In the genomic region with DNA sequence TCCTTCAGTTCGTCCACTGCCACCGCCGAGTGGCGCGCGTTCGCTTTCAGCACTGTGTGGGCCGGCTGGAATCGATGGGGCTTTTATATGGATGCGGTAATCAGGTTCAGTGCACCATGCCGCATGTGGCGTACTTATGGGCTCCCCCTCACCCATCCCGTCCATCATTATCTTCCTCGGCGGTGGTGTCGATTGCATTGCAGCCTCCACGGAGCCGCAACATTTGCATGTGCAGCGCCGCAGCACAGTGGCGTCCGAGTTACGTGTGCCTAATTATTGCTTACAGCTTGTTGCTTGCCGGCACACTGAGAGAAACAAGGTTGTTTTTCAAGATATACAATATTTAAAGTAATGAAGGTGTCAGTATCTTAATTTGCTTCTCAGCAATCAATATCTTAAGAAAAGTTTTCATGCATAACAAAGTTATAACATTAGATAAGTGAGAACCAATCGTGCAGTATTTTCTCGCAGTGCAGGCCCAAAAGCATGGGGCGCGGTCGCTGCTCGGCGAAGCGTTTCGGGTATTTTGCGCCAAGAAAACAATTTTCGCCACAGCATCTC, we compare ENCODE assay signal across 1 fruit fly cellular context.
TF ChIP-seq lines count a peak whose summit lies in the region.

A gene (minus strand): TSS at position 41 of the 561 bp plus-strand sequence.

TF ChIP-seq in whole organism, embryonic, 481 proteins besides CTCF, POLR2A, EP300 and RAD21 (continued from another document):
- no peak for TF ChIP-seq eve (GFP tag; optimal IDR thresholded peaks at IDR 0.05; lab: Kevin White, UChicago)
- TF ChIP-seq ato (GFP tag; IDR thresholded peaks at IDR 0.05; lab: Robert Waterston, UW; ENCODE audit: partially characterized antibody): no peak
- TF ChIP-seq CG9215 (GFP tag; IDR thresholded peaks at IDR 0.05; lab: Robert Waterston, UW): no peak
- no peak for TF ChIP-seq CG3995 (GFP tag; optimal IDR thresholded peaks at IDR 0.05; lab: Kevin White, UChicago)
- TF ChIP-seq CG8388 (GFP tag; optimal IDR thresholded peaks at IDR 0.05; lab: Kevin White, UChicago): peak; percentile 29
- no peak for TF ChIP-seq CG12155 (GFP tag; optimal IDR thresholded peaks at IDR 0.05; lab: Kevin White, UChicago)
- no peak for TF ChIP-seq CG13123 (GFP tag; optimal IDR thresholded peaks at IDR 0.05; lab: Kevin White, UChicago)
- peak; percentile 48 for TF ChIP-seq CG11504 (tag; optimal IDR thresholded peaks at IDR 0.05; lab: Kevin White, UChicago)
- TF ChIP-seq Chrac-16 (GFP tag; optimal IDR thresholded peaks at IDR 0.05; lab: Kevin White, UChicago): peak; percentile 23
- 0 out of 2 replicates have a peak, but pooled peaks have one; percentile 31 for TF ChIP-seq CG14441 (GFP tag; IDR thresholded peaks at IDR 0.05; lab: Robert Waterston, UW)
- TF ChIP-seq Trl (optimal IDR thresholded peaks at IDR 0.05; lab: Kevin White, UChicago): no peak
- peak; percentile 6 for TF ChIP-seq Trl (GFP tag; optimal IDR thresholded peaks at IDR 0.05; lab: Kevin White, UChicago)
- TF ChIP-seq Ssrp (tag; optimal IDR thresholded peaks at IDR 0.05; lab: Kevin White, UChicago): peak; percentile 23
- TF ChIP-seq CG10366 (GFP tag; IDR thresholded peaks at IDR 0.05; lab: Robert Waterston, UW): no peak
- no peak for TF ChIP-seq nom (GFP tag; optimal IDR thresholded peaks at IDR 0.05; lab: Kevin White, UChicago)
- TF ChIP-seq CG9727 (GFP tag; optimal IDR thresholded peaks at IDR 0.05; lab: Kevin White, UChicago): peak; percentile 23
- TF ChIP-seq CG8924 (tag; optimal IDR thresholded peaks at IDR 0.05; lab: Kevin White, UChicago): peak; percentile 3
- TF ChIP-seq Lpt (GFP tag; optimal IDR thresholded peaks at IDR 0.05; lab: Kevin White, UChicago): no peak
- peak; percentile 0 for TF ChIP-seq CG4820 (GFP tag; optimal IDR thresholded peaks at IDR 0.05; lab: Kevin White, UChicago)
- 0 out of 3 replicates have a peak, but pooled peaks have one; percentile 22 for TF ChIP-seq ase (GFP tag; IDR thresholded peaks at IDR 0.05; lab: Robert Waterston, UW)
- TF ChIP-seq CG7839 (tag; optimal IDR thresholded peaks at IDR 0.05; lab: Kevin White, UChicago): peak; percentile 46
- peak in 1 of 2 experiments; percentile 17 for TF ChIP-seq Hr51 (GFP tag; optimal IDR thresholded peaks at IDR 0.05; lab: Kevin White, UChicago)
- peak; percentile 25; the same call in 1 of the 2 replicates for TF ChIP-seq sens-2 (GFP tag; IDR thresholded peaks at IDR 0.05; lab: Robert Waterston, UW)
- TF ChIP-seq CrebB (tag; optimal IDR thresholded peaks at IDR 0.05; lab: Kevin White, UChicago): no peak
- TF ChIP-seq gsb (GFP tag; IDR thresholded peaks at IDR 0.05; lab: Robert Waterston, UW): no peak
- no peak for TF ChIP-seq YL-1 (GFP tag; optimal IDR thresholded peaks at IDR 0.05; lab: Kevin White, UChicago)
- TF ChIP-seq CG2116 (GFP tag; optimal IDR thresholded peaks at IDR 0.05; lab: Kevin White, UChicago): no peak
- no peak for TF ChIP-seq CG34224 (GFP tag; IDR thresholded peaks at IDR 0.05; lab: Robert Waterston, UW; ENCODE audit: partially characterized antibody)
- TF ChIP-seq pum (GFP tag; optimal IDR thresholded peaks at IDR 0.05; lab: Kevin White, UChicago): peak; percentile 35
- TF ChIP-seq CG1647 (GFP tag; optimal IDR thresholded peaks at IDR 0.05; lab: Kevin White, UChicago): peak; percentile 20
- TF ChIP-seq zen (tag; optimal IDR thresholded peaks at IDR 0.05; lab: Kevin White, UChicago): peak; percentile 48
- peak; percentile 20; the same call in 1 of the 4 replicates for TF ChIP-seq Gug (GFP tag; IDR thresholded peaks at IDR 0.05; lab: Robert Waterston, UW)
- TF ChIP-seq CG30431 (GFP tag; optimal IDR thresholded peaks at IDR 0.05; lab: Kevin White, UChicago): no peak
- no peak for TF ChIP-seq br (optimal IDR thresholded peaks at IDR 0.05; lab: Kevin White, UChicago)
- TF ChIP-seq CG10543 (GFP tag; optimal IDR thresholded peaks at IDR 0.05; lab: Kevin White, UChicago): no peak
- no peak for TF ChIP-seq Myb (GFP tag; optimal IDR thresholded peaks at IDR 0.05; lab: Kevin White, UChicago)
- TF ChIP-seq HLH3B (GFP tag; IDR thresholded peaks at IDR 0.05; lab: Robert Waterston, UW): peak; percentile 23; the same call in 1 of the 2 replicates
- peak; percentile 3 for TF ChIP-seq CG18764 (GFP tag; optimal IDR thresholded peaks at IDR 0.05; lab: Kevin White, UChicago)
- no peak for TF ChIP-seq GATAe (GFP tag; conservative IDR thresholded peaks at IDR 0.05; lab: Robert Waterston, UW)
- 0 out of 2 replicates have a peak, but pooled peaks have one; percentile 53 for TF ChIP-seq vvl (GFP tag; IDR thresholded peaks at IDR 0.05; lab: Robert Waterston, UW)
- TF ChIP-seq CG4404 (GFP tag; IDR thresholded peaks at IDR 0.05; lab: Robert Waterston, UW): peak; percentile 20; the same call in 1 of the 2 replicates
- no peak for TF ChIP-seq CG7556 (GFP tag; optimal IDR thresholded peaks at IDR 0.05; lab: Kevin White, UChicago)
- TF ChIP-seq CG3407 (GFP tag; optimal IDR thresholded peaks at IDR 0.05; lab: Kevin White, UChicago): no peak
- peak; percentile 30 for TF ChIP-seq CG12391 (tag; optimal IDR thresholded peaks at IDR 0.05; lab: Kevin White, UChicago)
- TF ChIP-seq Sox100B (GFP tag; optimal IDR thresholded peaks at IDR 0.05; lab: Kevin White, UChicago): no peak
- TF ChIP-seq chm (GFP tag; IDR thresholded peaks at IDR 0.05; lab: Robert Waterston, UW): no peak
- no peak for TF ChIP-seq CG11398 (GFP tag; optimal IDR thresholded peaks at IDR 0.05; lab: Kevin White, UChicago)
- peak; percentile 40 to 41 for TF ChIP-seq chif (GFP tag; optimal IDR thresholded peaks at IDR 0.05; lab: Kevin White, UChicago)
- peak; percentile 41; the same call in 1 of the 2 replicates for TF ChIP-seq Ptx1 (GFP tag; IDR thresholded peaks at IDR 0.05; lab: Robert Waterston, UW)
- TF ChIP-seq Sox102F (GFP tag; optimal IDR thresholded peaks at IDR 0.05; lab: Kevin White, UChicago): peak; percentile 61
- TF ChIP-seq CG31224 (GFP tag; IDR thresholded peaks at IDR 0.05; lab: Robert Waterston, UW): no peak
- TF ChIP-seq dpn (GFP tag; optimal IDR thresholded peaks at IDR 0.05; lab: Kevin White, UChicago): peak in 1 of 2 experiments; percentile 4
- no peak for TF ChIP-seq sim (GFP tag; IDR thresholded peaks at IDR 0.05; lab: Robert Waterston, UW)
- TF ChIP-seq CG30403 (GFP tag; optimal IDR thresholded peaks at IDR 0.05; lab: Kevin White, UChicago): peak; percentile 38
- 0 out of 3 replicates have a peak, but pooled peaks have one; percentile 19 for TF ChIP-seq croc (GFP tag; conservative IDR thresholded peaks at IDR 0.05; lab: Robert Waterston, UW)
- 0 out of 3 replicates have a peak, but pooled peaks have one; percentile 16 for TF ChIP-seq CG7357 (GFP tag; IDR thresholded peaks at IDR 0.05; lab: Robert Waterston, UW)
- TF ChIP-seq CG1603 (tag; optimal IDR thresholded peaks at IDR 0.05; lab: Kevin White, UChicago): peak; percentile 73
- TF ChIP-seq CG17802 (tag; optimal IDR thresholded peaks at IDR 0.05; lab: Kevin White, UChicago): no peak
- TF ChIP-seq Atf-2 (GFP tag; optimal IDR thresholded peaks at IDR 0.05; lab: Kevin White, UChicago): peak; percentile 2
- TF ChIP-seq Oaz (GFP tag; IDR thresholded peaks at IDR 0.05; lab: Robert Waterston, UW): no peak
- no peak for TF ChIP-seq CG11247 (GFP tag; IDR thresholded peaks at IDR 0.05; lab: Robert Waterston, UW)
- no peak for TF ChIP-seq CG10321 (GFP tag; IDR thresholded peaks at IDR 0.05; lab: Robert Waterston, UW)
- TF ChIP-seq CG32532 (GFP tag; IDR thresholded peaks at IDR 0.05; lab: Robert Waterston, UW): 0 out of 2 replicates have a peak, but pooled peaks have one; percentile 18
- no peak for TF ChIP-seq mld (GFP tag; IDR thresholded peaks at IDR 0.05; lab: Robert Waterston, UW; ENCODE audit: partially characterized antibody)
- no peak for TF ChIP-seq H15 (GFP tag; IDR thresholded peaks at IDR 0.05; lab: Robert Waterston, UW)
- no peak for TF ChIP-seq gcm (GFP tag; optimal IDR thresholded peaks at IDR 0.05; lab: Kevin White, UChicago)
- TF ChIP-seq E2f1 (GFP tag; IDR thresholded peaks at IDR 0.05; lab: Robert Waterston, UW): 0 out of 2 replicates have a peak, but pooled peaks have one; percentile 13
- no peak for TF ChIP-seq NK7.1 (GFP tag; optimal IDR thresholded peaks at IDR 0.05; lab: Kevin White, UChicago)
- no peak for TF ChIP-seq TFAM (GFP tag; optimal IDR thresholded peaks at IDR 0.05; lab: Kevin White, UChicago)
- TF ChIP-seq D (optimal IDR thresholded peaks at IDR 0.05; lab: Kevin White, UChicago): no peak
- no peak for TF ChIP-seq D (GFP tag; optimal IDR thresholded peaks at IDR 0.05; lab: Kevin White, UChicago)
- TF ChIP-seq Ravus (GFP tag; IDR thresholded peaks at IDR 0.05; lab: Robert Waterston, UW): no peak
- TF ChIP-seq CG11695 (GFP tag; IDR thresholded peaks at IDR 0.05; lab: Robert Waterston, UW): 0 out of 3 replicates have a peak, but pooled peaks have one; percentile 13
- no peak for TF ChIP-seq tap (tag; optimal IDR thresholded peaks at IDR 0.05; lab: Kevin White, UChicago)
- peak; percentile 12 for TF ChIP-seq az2 (GFP tag; optimal IDR thresholded peaks at IDR 0.05; lab: Kevin White, UChicago)
- TF ChIP-seq dmrt11E (tag; optimal IDR thresholded peaks at IDR 0.05; lab: Kevin White, UChicago): peak; percentile 56
- TF ChIP-seq vnd (GFP tag; IDR thresholded peaks at IDR 0.05; lab: Robert Waterston, UW; ENCODE audit: partially characterized antibody): no peak
- TF ChIP-seq bab2 (GFP tag; optimal IDR thresholded peaks at IDR 0.05; lab: Kevin White, UChicago): peak; percentile 15
- TF ChIP-seq row (GFP tag; IDR thresholded peaks at IDR 0.05; lab: Robert Waterston, UW): peak; percentile 42; the same call in 1 of the 3 replicates
- TF ChIP-seq tio (GFP tag; optimal IDR thresholded peaks at IDR 0.05; lab: Kevin White, UChicago): peak; percentile 32
- peak; percentile 54; the same call in 1 of the 2 replicates for TF ChIP-seq Xrp1 (GFP tag; IDR thresholded peaks at IDR 0.05; lab: Robert Waterston, UW)
- no peak for TF ChIP-seq sqz (GFP tag; optimal IDR thresholded peaks at IDR 0.05; lab: Kevin White, UChicago)
- TF ChIP-seq Vsx1 (GFP tag; optimal IDR thresholded peaks at IDR 0.05; lab: Kevin White, UChicago): no peak
- TF ChIP-seq CG2889 (GFP tag; IDR thresholded peaks at IDR 0.05; lab: Robert Waterston, UW): 0 out of 3 replicates have a peak, but pooled peaks have one; percentile 41
- TF ChIP-seq tin (GFP tag; optimal IDR thresholded peaks at IDR 0.05; lab: Kevin White, UChicago): no peak
- peak; percentile 13; the same call in 1 of the 2 replicates for TF ChIP-seq danr (GFP tag; IDR thresholded peaks at IDR 0.05; lab: Robert Waterston, UW)
- peak; percentile 57 for TF ChIP-seq sisA (GFP tag; IDR thresholded peaks at IDR 0.05; lab: Robert Waterston, UW)
- TF ChIP-seq ara (GFP tag; IDR thresholded peaks at IDR 0.05; lab: Robert Waterston, UW): no peak
- TF ChIP-seq Ada2b (GFP tag; IDR thresholded peaks at IDR 0.05; lab: Robert Waterston, UW): peak; percentile 41; the same call in 1 of the 2 replicates
- no peak for TF ChIP-seq fu2 (GFP tag; optimal IDR thresholded peaks at IDR 0.05; lab: Kevin White, UChicago)
- no peak for TF ChIP-seq sug (tag; optimal IDR thresholded peaks at IDR 0.05; lab: Kevin White, UChicago)
- peak; percentile 77 for TF ChIP-seq Drgx (GFP tag; IDR thresholded peaks at IDR 0.05; lab: Robert Waterston, UW)
- TF ChIP-seq Med (GFP tag; lab: Kevin White, UChicago): peak; percentile 77
- no peak for TF ChIP-seq CG17186 (GFP tag; optimal IDR thresholded peaks at IDR 0.05; lab: Kevin White, UChicago)
- peak; percentile 32 for TF ChIP-seq phol (tag; optimal IDR thresholded peaks at IDR 0.05; lab: Kevin White, UChicago)
- no peak for TF ChIP-seq ERR (GFP tag; optimal IDR thresholded peaks at IDR 0.05; lab: Kevin White, UChicago)
